Worm (Caenorhabditis elegans): ENCODE data around the gene sorb-1.

- no peak for TF ChIP-seq fkh-3 (tag; optimal IDR thresholded peaks at IDR 0.05)
- TF ChIP-seq him-1 (tag; optimal IDR thresholded peaks at IDR 0.05), result no peak
- no peak for TF ChIP-seq ztf-28 (GFP tag; IDR thresholded peaks at IDR 0.05)
- no peak for TF ChIP-seq hsf-1 (GFP tag; IDR thresholded peaks at IDR 0.05)
- no peak for TF ChIP-seq ama-1 (optimal IDR thresholded peaks at IDR 0.05)
- TF ChIP-seq ama-1 (GFP tag; optimal IDR thresholded peaks at IDR 0.05), result no peak
- TF ChIP-seq F39B2.1 (GFP tag; IDR thresholded peaks at IDR 0.05), result no peak
- TF ChIP-seq F57C9.4 (tag; optimal IDR thresholded peaks at IDR 0.05), result no peak
- no peak for TF ChIP-seq ceh-91 (GFP tag; IDR thresholded peaks at IDR 0.05)
- no peak for TF ChIP-seq egl-44 (GFP tag; IDR thresholded peaks at IDR 0.05)
- no peak for TF ChIP-seq ztf-18 (tag; optimal IDR thresholded peaks at IDR 0.05)
- no peak for TF ChIP-seq aptf-3 (GFP tag; IDR thresholded peaks at IDR 0.05)
Measured at ce11 chrIV:13710367-13710766, 39.8 kb upstream of the sorb-1 start.
